Worm (Caenorhabditis elegans) whole organism, L2 larva: Measurements from ENCODE around the gene pqn-80.

ENCODE experiments used
- R02D3.7 ChIP-seq: fragments of 150-350 bp; optimal IDR thresholded peaks from 2 replicates; lab custom pipeline; 2014; ENCODE audit warnings: missing biosample characterization, missing genetic modification characterization
- ZK546.5 ChIP-seq: sonication (generic microtip); optimal IDR thresholded peaks from 2 replicates; lab custom pipeline; 2017; ENCODE audit warnings: missing biosample characterization, missing genetic modification characterization
- elt-3 ChIP-seq: sonication (generic microtip); optimal IDR thresholded peaks from 2 replicates; lab custom pipeline; 2017; ENCODE audit warnings: missing biosample characterization, missing genetic modification characterization
- nhr-10 ChIP-seq: sonication (generic microtip); optimal IDR thresholded peaks from 2 replicates; lab custom pipeline; 2017; ENCODE audit warnings: missing biosample characterization, missing genetic modification characterization
- nhr-21 ChIP-seq: fragments of 150-350 bp; optimal IDR thresholded peaks from 2 replicates; lab custom pipeline; 2014; ENCODE audit warnings: missing biosample characterization, missing genetic modification characterization
- snpc-4 ChIP-seq: fragments of 150-350 bp; optimal IDR thresholded peaks from 2 replicates; lab custom pipeline; 2014; ENCODE audit warnings: missing biosample characterization, missing genetic modification characterization
- unc-39 ChIP-seq: fragments of 150-350 bp; optimal IDR thresholded peaks from 2 replicates; lab custom pipeline; 2014; ENCODE audit warnings: missing biosample characterization, missing genetic modification characterization
- unc-55 ChIP-seq: fragments of 150-350 bp; sonication (generic microtip); optimal IDR thresholded peaks from 3 replicates; lab custom pipeline; 2014; ENCODE audit warnings: missing biosample characterization, missing genetic modification reagents, missing genetic modification characterization
- zag-1 ChIP-seq: fragments of 150-350 bp; optimal IDR thresholded peaks from 2 replicates; lab custom pipeline; 2014; ENCODE audit warnings: missing biosample characterization, missing genetic modification characterization

ce11 chrIII:12606175-12606574 lies 20.2 kb upstream of the pqn-80 start:
- TF ChIP-seq snpc-4 (tag; lab: Kevin White, UChicago) (no peak), nhr-21 (tag; lab: Kevin White, UChicago) (no peak), R02D3.7 (tag; lab: Kevin White, UChicago) (no peak), ZK546.5 (tag; lab: Kevin White, UChicago) (no peak), unc-39 (tag; lab: Kevin White, UChicago) (no peak), elt-3 (tag; lab: Kevin White, UChicago) (no peak), unc-55 (GFP tag; lab: Kevin White, UChicago) (no peak), nhr-10 (tag; lab: Kevin White, UChicago) (no peak), zag-1 (no peak)
